Fruit fly (Drosophila melanogaster) Kc167 (cell line): ENCODE measurements around the gene CG5639.

Experiments
- Myc ChIP-seq: fragments of >200 bp; optimal IDR thresholded peaks from 2 replicates; lab custom pipeline; 2017; ENCODE audit warnings: missing external identifiers
- Sin3A ChIP-seq: fragments of >200 bp; optimal IDR thresholded peaks from 2 replicates; lab custom pipeline; 2018; ENCODE audit warnings: missing external identifiers
- psq ChIP-seq: fragments of >200 bp; optimal IDR thresholded peaks from 2 replicates; lab custom pipeline; 2017; ENCODE audit warnings: missing external identifiers
- ttk ChIP-seq: sonication (Bioruptor generic); optimal IDR thresholded peaks from 2 replicates; lab custom pipeline; 2017; ENCODE audit warnings: missing external identifiers

- TF ChIP-seq psq (lab: Kevin White, UChicago) = no peak
- no peak for TF ChIP-seq Myc (lab: Kevin White, UChicago)
- TF ChIP-seq ttk (lab: Kevin White, UChicago) = no peak
- no peak for TF ChIP-seq Sin3A (lab: Kevin White, UChicago)
These were observed 7.7 kb upstream of the CG5639 start for dm6 chr3R:27603671-27604070.
